Worm (Caenorhabditis elegans): ENCODE measurements around the gene F25E5.9.

Gene F25E5.9

ce11 chrV:7426594-7426993 lies 11.1 kb downstream of the F25E5.9 start, which contains the start of gene srw-68:
TSS of gene srw-68 (minus strand) at chrV:7426694.
- TF ChIP-seq hlh-30 (tag; optimal IDR thresholded peaks at IDR 0.05; ENCODE audit: insufficient read depth) (no peak), hlh-15 (tag; optimal IDR thresholded peaks at IDR 0.05) (no peak), ceh-24 (tag; optimal IDR thresholded peaks at IDR 0.05) (no peak), odd-2 (tag; optimal IDR thresholded peaks at IDR 0.05) (no peak), eyg-1 (tag; optimal IDR thresholded peaks at IDR 0.05) (no peak), sox-2 (GFP tag; IDR thresholded peaks at IDR 0.05) (no peak), rnt-1 (tag; optimal IDR thresholded peaks at IDR 0.05) (no peak), nfya-1 (tag; optimal IDR thresholded peaks at IDR 0.05) (no peak), ceh-2 (tag; optimal IDR thresholded peaks at IDR 0.05) (no peak), ama-1 (optimal IDR thresholded peaks at IDR 0.05) (no peak), elt-2 (tag; optimal IDR thresholded peaks at IDR 0.05) (no peak)

DNA sequence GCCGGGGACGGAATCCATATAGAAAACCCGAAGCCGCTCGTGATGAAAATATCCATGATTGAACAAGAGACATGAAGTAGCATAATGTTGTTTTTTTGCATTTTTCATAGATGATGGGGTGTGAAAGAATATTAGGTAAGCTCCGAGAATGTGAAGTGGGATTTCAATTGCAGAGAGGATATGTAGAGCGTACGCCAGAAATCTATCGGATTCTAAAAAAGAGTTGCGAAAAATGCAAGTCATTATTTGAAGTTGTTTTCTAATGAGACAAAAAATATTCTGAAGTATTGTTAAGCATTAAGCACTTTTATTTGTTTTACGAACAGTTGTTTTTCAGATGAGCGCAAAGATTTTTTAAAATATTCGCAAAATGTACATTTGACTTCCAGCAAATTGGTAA lies 13.4 kb downstream of the F25E5.9 start, which contains the start of gene F18E3.10:
TSS of gene F18E3.10 (minus strand) at position 101 of the 400 bp plus-strand sequence.
- TF ChIP-seq sdc-2 (tag; optimal IDR thresholded peaks at IDR 0.05): no peak
- no peak for TF ChIP-seq Y22D7AL.16 (tag; optimal IDR thresholded peaks at IDR 0.05)
- TF ChIP-seq F13H6.1 (tag; optimal IDR thresholded peaks at IDR 0.05): no peak

DNA sequence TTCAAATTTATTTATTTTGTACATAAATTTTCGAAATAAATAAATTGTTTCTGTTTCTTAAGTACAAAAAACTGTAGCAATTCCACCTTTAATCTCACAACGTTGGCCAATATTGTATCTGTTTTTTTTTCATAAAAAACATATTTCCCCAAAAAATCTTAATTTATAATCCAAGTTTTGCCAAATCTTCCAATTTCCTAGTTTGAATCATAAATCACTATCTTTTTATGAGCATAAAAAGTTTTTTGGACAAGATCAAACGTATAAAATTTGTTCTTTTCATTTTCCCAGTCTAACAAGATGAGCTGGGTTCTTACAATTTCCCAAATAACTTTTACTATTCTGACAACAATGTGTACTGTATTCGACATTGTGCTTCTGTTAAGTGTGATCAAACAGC lies 17.6 kb downstream of the F25E5.9 start, which contains the start of gene srxa-4:
TSS of gene srxa-4 (plus strand) at position 301 of the 400 bp plus-strand sequence.
- TF ChIP-seq pha-4 (tag; optimal IDR thresholded peaks at IDR 0.05): no peak
- no peak for TF ChIP-seq Y22D7AL.16 (tag; optimal IDR thresholded peaks at IDR 0.05)
- no peak for TF ChIP-seq ceh-22 (tag; optimal IDR thresholded peaks at IDR 0.05)
- TF ChIP-seq sox-2 (GFP tag; IDR thresholded peaks at IDR 0.05): no peak
- no peak for TF ChIP-seq hlh-6 (tag; optimal IDR thresholded peaks at IDR 0.05)
- no peak for TF ChIP-seq fkh-10 (GFP tag; optimal IDR thresholded peaks at IDR 0.05)
- TF ChIP-seq npax-4 (tag; optimal IDR thresholded peaks at IDR 0.05): no peak
- no peak for TF ChIP-seq pros-1 (tag; optimal IDR thresholded peaks at IDR 0.05)
- TF ChIP-seq hlh-30 (tag; optimal IDR thresholded peaks at IDR 0.05; ENCODE audit: insufficient read depth): no peak
- TF ChIP-seq ceh-14 (tag; optimal IDR thresholded peaks at IDR 0.05): no peak
- no peak for TF ChIP-seq ceh-45 (GFP tag; IDR thresholded peaks at IDR 0.05)
- no peak for TF ChIP-seq C38D4.7 (GFP tag; optimal IDR thresholded peaks at IDR 0.05)
- no peak for TF ChIP-seq gmeb-2 (tag; optimal IDR thresholded peaks at IDR 0.05)
- no peak for TF ChIP-seq elt-2 (tag; optimal IDR thresholded peaks at IDR 0.05)
- TF ChIP-seq unc-86 (tag; optimal IDR thresholded peaks at IDR 0.05): no peak
- TF ChIP-seq K02D7.2 (tag; optimal IDR thresholded peaks at IDR 0.05): no peak
- TF ChIP-seq dve-1 (tag; optimal IDR thresholded peaks at IDR 0.05): no peak

DNA sequence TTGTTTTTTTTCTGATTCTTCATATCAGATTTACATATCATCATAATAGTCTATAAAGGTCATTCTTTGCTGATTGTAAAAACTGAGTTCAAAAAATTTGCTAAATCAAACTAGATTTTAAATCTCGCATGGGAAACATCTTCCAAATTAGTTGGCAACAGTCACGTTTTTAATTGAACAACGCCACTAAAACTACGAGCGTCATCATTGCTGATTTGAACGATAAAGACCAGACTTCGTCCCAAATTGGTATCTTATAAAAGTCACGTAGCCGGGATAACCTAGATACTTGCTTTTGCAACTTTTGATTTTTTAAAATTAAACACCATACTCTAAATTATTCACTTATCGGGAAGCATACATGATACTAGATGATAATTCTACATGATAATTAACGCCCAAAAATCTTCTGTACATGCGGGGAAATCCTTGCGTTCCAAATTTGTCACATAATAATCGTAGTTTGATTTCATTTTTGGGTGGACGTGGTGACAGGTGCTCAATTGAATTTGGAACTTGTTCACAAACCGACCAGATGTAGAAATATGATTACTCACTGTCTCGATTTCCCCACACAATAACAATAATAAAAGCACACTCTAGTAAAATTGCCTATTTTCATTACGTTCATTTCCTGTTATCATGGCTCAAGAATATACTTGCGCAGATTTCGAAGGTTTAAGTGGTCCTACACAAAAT lies 20.6 kb downstream of the F25E5.9 start, which contains the start of gene srw-67:
TSS of gene srw-67 (plus strand) at position 643 of the 699 bp plus-strand sequence.
- no peak for TF ChIP-seq ama-1 (optimal IDR thresholded peaks at IDR 0.05)
- no peak for TF ChIP-seq pag-3 (tag; optimal IDR thresholded peaks at IDR 0.05; ENCODE audit: borderline replicate concordance)
- no peak for TF ChIP-seq elt-4 (tag; optimal IDR thresholded peaks at IDR 0.05)
- no peak for TF ChIP-seq F13H6.1 (tag; optimal IDR thresholded peaks at IDR 0.05)
- TF ChIP-seq ceh-31 (tag; optimal IDR thresholded peaks at IDR 0.05): no peak
- no peak for TF ChIP-seq C08G9.2 (tag; optimal IDR thresholded peaks at IDR 0.05)
- no peak for TF ChIP-seq zip-5 (tag; optimal IDR thresholded peaks at IDR 0.05)
- TF ChIP-seq ceh-24 (tag; optimal IDR thresholded peaks at IDR 0.05): no peak
- TF ChIP-seq hlh-8 (tag; optimal IDR thresholded peaks at IDR 0.05): no peak
- TF ChIP-seq ceh-30 (tag; optimal IDR thresholded peaks at IDR 0.05): no peak
- TF ChIP-seq ceh-2 (tag; optimal IDR thresholded peaks at IDR 0.05): no peak
- TF ChIP-seq hlh-13 (GFP tag; optimal IDR thresholded peaks at IDR 0.05): no peak
- no peak for TF ChIP-seq ceh-18 (tag; optimal IDR thresholded peaks at IDR 0.05)
- no peak for TF ChIP-seq sdc-2 (tag; optimal IDR thresholded peaks at IDR 0.05)

Data from whole organism, late embryonic.